Worm (Caenorhabditis elegans) whole organism, midembryonic: ENCODE results near the gene Y54E2A.4.
A peak's percentile ranks its signal among the peaks of the same experiment; 100 is the strongest.

Experiments used
- T22C8.4 ChIP-seq: fragments of 200-800 bp; sonication (Bioruptor generic); IDR thresholded peaks from 2 replicates; pipeline ENCODE4 v1.3.6; 2022; ENCODE audit warnings: missing genetic modification characterization, missing compliant biosample characterization
- cog-1 ChIP-seq: sonication (generic microtip); optimal IDR thresholded peaks from 2 replicates; lab custom pipeline; 2016; ENCODE audit warnings: missing genetic modification characterization, missing compliant biosample characterization
- flt-1 ChIP-seq: fragments of 200-800 bp; sonication (Bioruptor generic); IDR thresholded peaks from 2 replicates; pipeline ENCODE4 v1.3.6; 2022; ENCODE audit warnings: missing genetic modification characterization, missing compliant biosample characterization
- ref-1 ChIP-seq: fragments of 200-800 bp; sonication (Bioruptor generic); conservative IDR thresholded peaks from 2 replicates; pipeline ENCODE4 v1.3.6; 2022; ENCODE audit warnings: missing genetic modification reagents, missing genetic modification characterization, missing compliant biosample characterization
- ztf-23 ChIP-seq: fragments of 200-800 bp; sonication (Bioruptor generic); IDR thresholded peaks from 2 replicates; pipeline ENCODE4 v1.3.6; 2022; ENCODE audit warnings: missing genetic modification reagents, missing genetic modification characterization, missing compliant biosample characterization
- ztf-29 ChIP-seq: fragments of 200-800 bp; sonication (Bioruptor generic); IDR thresholded peaks from 2 replicates; pipeline ENCODE4 v1.3.6; 2022; ENCODE audit warnings: missing genetic modification reagents, missing genetic modification characterization, missing compliant biosample characterization

Gene Y54E2A.4

DNA sequence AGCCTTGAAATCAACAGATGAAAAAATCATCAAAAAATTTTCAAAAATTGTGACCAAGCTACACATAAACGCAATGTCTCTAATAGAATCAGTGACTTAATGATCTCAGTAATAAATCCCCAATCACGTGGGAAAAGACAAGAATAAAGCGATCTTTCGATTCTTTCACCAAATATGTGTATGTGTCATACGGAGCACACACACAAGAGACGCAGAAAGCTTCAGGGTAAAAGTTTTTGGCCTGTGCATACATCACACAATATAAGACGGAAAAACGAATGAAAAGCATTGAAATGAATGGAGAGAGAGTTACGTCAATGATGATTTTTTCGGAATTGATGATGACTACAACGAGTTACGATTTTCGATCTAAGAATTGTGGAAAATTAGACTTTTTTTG, 66.0 kb downstream of the Y54E2A.4 start:
- TF ChIP-seq ztf-29 (GFP tag; lab: Robert Waterston, UW) = no peak
- TF ChIP-seq flt-1 (GFP tag; lab: Robert Waterston, UW) = no peak
- no peak for TF ChIP-seq T22C8.4
- no peak for TF ChIP-seq ref-1
- no peak for TF ChIP-seq ztf-23 (GFP tag; lab: Robert Waterston, UW)
- TF ChIP-seq cog-1 (tag; lab: Kevin White, UChicago) = no peak

DNA sequence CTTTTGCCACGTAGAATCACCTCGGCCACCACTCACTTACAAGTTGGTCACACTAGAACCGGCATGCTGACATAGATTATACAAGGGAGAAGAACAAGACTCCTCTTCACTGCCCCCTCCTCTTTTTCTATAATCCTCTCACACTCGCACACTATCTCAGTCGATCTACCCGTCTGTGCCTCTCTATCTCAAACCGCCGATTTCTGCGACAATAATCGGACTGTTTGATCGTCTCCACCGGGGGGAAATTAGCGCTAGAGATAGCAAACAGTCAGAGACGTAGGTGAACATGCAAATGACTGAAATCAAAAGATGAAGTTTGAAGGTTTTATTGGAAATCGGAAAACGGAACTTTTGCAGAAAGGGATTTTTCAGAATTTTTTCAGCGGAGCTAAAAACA, 68.0 kb downstream of the Y54E2A.4 start:
- TF ChIP-seq ztf-23 (GFP tag; lab: Robert Waterston, UW) = no peak
- peak; percentile 70 for TF ChIP-seq cog-1 (tag; lab: Kevin White, UChicago)
- TF ChIP-seq ref-1 = no peak

DNA sequence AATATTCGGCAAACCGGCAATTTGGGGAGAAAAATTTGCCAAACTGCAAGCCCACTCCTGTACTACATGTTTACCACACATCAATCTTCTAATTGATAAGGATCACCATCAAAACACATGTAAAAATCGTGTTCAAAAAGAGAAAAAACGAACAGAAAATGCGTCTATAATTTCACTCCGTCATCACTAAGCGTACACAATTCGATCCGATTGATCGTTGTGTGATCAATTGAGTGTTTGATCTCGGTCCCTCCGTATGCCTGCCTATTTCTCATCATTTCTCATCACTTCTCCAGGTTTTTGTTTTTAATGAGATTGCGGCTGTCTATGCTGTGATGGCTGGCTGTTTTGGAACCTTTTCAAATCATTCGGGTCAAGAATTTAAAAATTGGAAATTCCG, 71.0 kb downstream of the Y54E2A.4 start:
- TF ChIP-seq cog-1 (tag; lab: Kevin White, UChicago) (no peak), T22C8.4 (no peak)
